Worm (Caenorhabditis elegans) whole organism, L2 larva: Measurements from ENCODE around the gene fmo-3.

Experiments
- C34F6.9 ChIP-seq: fragments of 150-350 bp; optimal IDR thresholded peaks from 2 replicates; lab custom pipeline; 2014; ENCODE audit warnings: missing biosample characterization, missing genetic modification characterization
- F13H6.1 ChIP-seq: sonication (generic microtip); optimal IDR thresholded peaks from 2 replicates; lab custom pipeline; 2016; ENCODE audit warnings: missing genetic modification characterization, missing compliant biosample characterization
- R02D3.7 ChIP-seq: fragments of 150-350 bp; optimal IDR thresholded peaks from 2 replicates; lab custom pipeline; 2014; ENCODE audit warnings: missing biosample characterization, missing genetic modification characterization
- ZK546.5 ChIP-seq: sonication (generic microtip); optimal IDR thresholded peaks from 2 replicates; lab custom pipeline; 2017; ENCODE audit warnings: missing biosample characterization, missing genetic modification characterization
- alr-1 ChIP-seq: fragments of 150-350 bp; optimal IDR thresholded peaks from 2 replicates; lab custom pipeline; 2014; ENCODE audit warnings: missing biosample characterization, missing genetic modification characterization
- aly-2 ChIP-seq: fragments of 150-350 bp; optimal IDR thresholded peaks from 2 replicates; lab custom pipeline; 2014; ENCODE audit warnings: missing biosample characterization, missing genetic modification characterization
- blmp-1 ChIP-seq: sonication (generic microtip); optimal IDR thresholded peaks from 2 replicates; lab custom pipeline; 2017; ENCODE audit warnings: missing genetic modification characterization, mild to moderate bottlenecking, missing compliant biosample characterization, antibody characterized with exemption, moderate library complexity; ENCODE audit not compliant: insufficient read depth
- ceh-16 ChIP-seq: fragments of 150-350 bp; optimal IDR thresholded peaks from 2 replicates; lab custom pipeline; 2014; ENCODE audit warnings: missing biosample characterization, missing genetic modification characterization
- ceh-82 ChIP-seq: fragments of 150-350 bp; optimal IDR thresholded peaks from 2 replicates; lab custom pipeline; 2014; ENCODE audit warnings: missing biosample characterization, missing genetic modification characterization
- crh-2 ChIP-seq: sonication (generic microtip); optimal IDR thresholded peaks from 2 replicates; lab custom pipeline; 2017; ENCODE audit warnings: missing biosample characterization, missing genetic modification characterization
- dmd-4 ChIP-seq: sonication (generic microtip); optimal IDR thresholded peaks from 2 replicates; lab custom pipeline; 2017; ENCODE audit warnings: missing biosample characterization, missing genetic modification characterization
- egl-27 ChIP-seq: sonication (generic microtip); optimal IDR thresholded peaks from 3 replicates; lab custom pipeline; 2017; ENCODE audit warnings: missing biosample characterization, missing genetic modification reagents, missing genetic modification characterization
- elt-1 ChIP-seq: fragments of 150-350 bp; optimal IDR thresholded peaks from 2 replicates; lab custom pipeline; 2014; ENCODE audit warnings: missing biosample characterization, missing genetic modification characterization
- elt-3 ChIP-seq: sonication (generic microtip); optimal IDR thresholded peaks from 2 replicates; lab custom pipeline; 2017; ENCODE audit warnings: missing biosample characterization, missing genetic modification characterization
- fos-1 ChIP-seq: fragments of 150-350 bp; optimal IDR thresholded peaks from 2 replicates; lab custom pipeline; 2014; ENCODE audit warnings: missing biosample characterization, missing genetic modification characterization
- gmeb-1 ChIP-seq: fragments of 150-350 bp; optimal IDR thresholded peaks from 2 replicates; lab custom pipeline; 2014; ENCODE audit warnings: missing biosample characterization, missing genetic modification characterization
- lin-11 ChIP-seq: fragments of 150-350 bp; sonication (generic microtip); optimal IDR thresholded peaks from 2 replicates; lab custom pipeline; 2014; ENCODE audit warnings: missing biosample characterization, missing genetic modification characterization, inconsistent platforms, mixed read lengths
- lin-13 ChIP-seq: fragments of 150-350 bp; optimal IDR thresholded peaks from 2 replicates; lab custom pipeline; 2014; ENCODE audit warnings: missing biosample characterization, missing genetic modification reagents, missing genetic modification characterization
- lin-39 ChIP-seq: fragments of 150-350 bp; optimal IDR thresholded peaks from 2 replicates; lab custom pipeline; 2014; ENCODE audit warnings: missing biosample characterization, missing genetic modification reagents, missing genetic modification characterization
- lsy-2 ChIP-seq, 2 experiments: fragments of 150-350 bp in 1 of 2; sonication (generic microtip) in 1 of 2; optimal IDR thresholded peaks; 2 replicates each; lab custom pipeline; 2014 to 2017; ENCODE audit warnings: missing biosample characterization in 2 of 2, missing genetic modification characterization in 2 of 2
- mab-5 ChIP-seq: fragments of 150-350 bp; optimal IDR thresholded peaks from 2 replicates; lab custom pipeline; 2014; ENCODE audit warnings: missing biosample characterization, missing genetic modification characterization
- mbf-1 ChIP-seq: sonication (generic microtip); optimal IDR thresholded peaks from 2 replicates; lab custom pipeline; 2017; ENCODE audit warnings: missing biosample characterization, missing genetic modification characterization
- mdl-1 ChIP-seq, 2 experiments: fragments of 150-350 bp in 1 of 2; sonication (generic microtip) in 1 of 2; optimal IDR thresholded peaks; 2 replicates each; lab custom pipeline; 2017; ENCODE audit warnings: missing biosample characterization in 2 of 2, missing genetic modification characterization in 2 of 2
- nhr-129 ChIP-seq: fragments of 150-350 bp; optimal IDR thresholded peaks from 2 replicates; lab custom pipeline; 2014; ENCODE audit warnings: missing biosample characterization, missing genetic modification characterization
- nhr-25 ChIP-seq: fragments of 150-350 bp; sonication (generic microtip); optimal IDR thresholded peaks from 3 replicates; lab custom pipeline; 2014; ENCODE audit warnings: missing biosample characterization, missing genetic modification characterization
- nhr-6 ChIP-seq: fragments of 150-350 bp; optimal IDR thresholded peaks from 2 replicates; lab custom pipeline; 2014; ENCODE audit warnings: missing biosample characterization, missing genetic modification characterization
- nhr-77 ChIP-seq: fragments of 150-350 bp; optimal IDR thresholded peaks from 2 replicates; lab custom pipeline; 2014; ENCODE audit warnings: missing biosample characterization, missing genetic modification characterization
- peb-1 ChIP-seq: fragments of 150-350 bp; optimal IDR thresholded peaks from 2 replicates; lab custom pipeline; 2014; ENCODE audit warnings: missing biosample characterization, missing genetic modification characterization
- sem-4 ChIP-seq: fragments of 150-350 bp; optimal IDR thresholded peaks from 2 replicates; lab custom pipeline; 2014; ENCODE audit warnings: missing biosample characterization, missing genetic modification reagents, missing genetic modification characterization
- skn-1 ChIP-seq: sonication (generic microtip); optimal IDR thresholded peaks from 2 replicates; lab custom pipeline; 2017; ENCODE audit warnings: missing biosample characterization, missing genetic modification characterization
- sma-3 ChIP-seq: sonication (generic microtip); optimal IDR thresholded peaks from 2 replicates; lab custom pipeline; 2016; ENCODE audit warnings: missing genetic modification reagents, missing genetic modification characterization, missing compliant biosample characterization
- sma-9 ChIP-seq, 2 experiments: fragments of 150-350 bp in 1 of 2; sonication (generic microtip) in 1 of 2; optimal IDR thresholded peaks; 2 replicates each; lab custom pipeline; 2014 to 2016; ENCODE audit warnings: missing genetic modification characterization in 2 of 2, mild to moderate bottlenecking in 1 of 2, missing biosample characterization in 1 of 2, missing compliant biosample characterization in 1 of 2, missing genetic modification reagents in 1 of 2, moderate library complexity in 1 of 2
- unc-39 ChIP-seq: fragments of 150-350 bp; optimal IDR thresholded peaks from 2 replicates; lab custom pipeline; 2014; ENCODE audit warnings: missing biosample characterization, missing genetic modification characterization
- unc-55 ChIP-seq: fragments of 150-350 bp; sonication (generic microtip); optimal IDR thresholded peaks from 3 replicates; lab custom pipeline; 2014; ENCODE audit warnings: missing biosample characterization, missing genetic modification reagents, missing genetic modification characterization
- unc-62 ChIP-seq: fragments of 150-350 bp; optimal IDR thresholded peaks from 2 replicates; lab custom pipeline; 2014; ENCODE audit warnings: missing biosample characterization, missing genetic modification reagents, missing genetic modification characterization
- zag-1 ChIP-seq: fragments of 150-350 bp; optimal IDR thresholded peaks from 2 replicates; lab custom pipeline; 2014; ENCODE audit warnings: missing biosample characterization, missing genetic modification characterization
- ztf-1 ChIP-seq: fragments of 200-800 bp; sonication (Bioruptor generic); conservative IDR thresholded peaks from 2 replicates; pipeline ENCODE4 v1.3.6; 2022; ENCODE audit warnings: missing genetic modification characterization, missing compliant biosample characterization
- ztf-11 ChIP-seq: sonication (generic microtip); optimal IDR thresholded peaks from 2 replicates; lab custom pipeline; 2017; ENCODE audit warnings: missing biosample characterization, missing genetic modification characterization
- ztf-4 ChIP-seq: fragments of 150-350 bp; optimal IDR thresholded peaks from 2 replicates; lab custom pipeline; 2014; ENCODE audit warnings: missing biosample characterization, missing genetic modification characterization

The fmo-3 gene

DNA sequence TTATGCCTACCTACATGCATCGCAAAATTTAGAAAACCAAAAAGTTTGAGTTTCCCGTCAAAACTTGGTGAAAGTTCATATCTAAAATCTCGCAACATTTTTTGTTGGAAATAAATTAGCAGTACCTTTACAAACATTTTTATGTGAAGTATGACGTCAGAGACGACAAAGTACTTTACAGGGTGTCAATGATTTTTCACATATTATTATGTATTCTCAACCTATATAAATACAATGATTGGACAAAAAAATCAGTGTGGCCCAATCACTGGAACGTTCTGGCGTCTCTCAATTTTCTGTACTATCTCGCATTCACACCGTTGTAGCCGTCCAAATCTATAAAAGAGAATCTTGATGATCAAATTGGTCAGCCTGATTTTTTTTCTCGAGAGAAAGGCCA, at the start of gene fmo-3, which contains the start of gene Y39A1A.18:
TSS of gene fmo-3 (plus strand) at position 388 of the 400 bp plus-strand sequence.
TSS of gene Y39A1A.18 (minus strand) at position 192 of the 400 bp plus-strand sequence.
- TF ChIP-seq ZK546.5 (tag; lab: Kevin White, UChicago) (no peak), ztf-11 (tag; lab: Kevin White, UChicago) (no peak), gmeb-1 (tag; lab: Kevin White, UChicago) (no peak), ceh-16 (tag; lab: Kevin White, UChicago) (no peak), egl-27 (tag; lab: Kevin White, UChicago) (no peak), lin-39 (no peak), aly-2 (tag; lab: Kevin White, UChicago) (no peak), nhr-77 (tag; lab: Kevin White, UChicago) (no peak), F13H6.1 (no peak), lin-13 (GFP tag; lab: Kevin White, UChicago) (no peak), alr-1 (tag; lab: Kevin White, UChicago) (no peak), nhr-129 (no peak), ceh-82 (tag; lab: Kevin White, UChicago) (no peak), unc-39 (no peak), elt-3 (tag; lab: Kevin White, UChicago) (no peak), sma-9 (GFP tag; optimal IDR thresholded peaks at IDR 0.05; lab: Kevin White, UChicago) (no peak), sma-9 (tag; optimal IDR thresholded peaks at IDR 0.05; lab: Kevin White, UChicago) (no peak), blmp-1 (no peak)
- TF ChIP-seq, all 48 proteins: peak for 0

ce11 chrIII:10646094-10646493, 48.4 kb upstream of the fmo-3 start, which contains the start of gene orc-4:
TSS of gene orc-4 (plus strand) at chrIII:10646170.
- peak in 1 of 2 experiments; percentile 45 for TF ChIP-seq lsy-2 (tag; optimal IDR thresholded peaks at IDR 0.05; lab: Kevin White, UChicago)
- TF ChIP-seq peb-1 (tag; lab: Kevin White, UChicago): no peak
- TF ChIP-seq C34F6.9: peak; percentile 19
- TF ChIP-seq nhr-129: no peak
- no peak for TF ChIP-seq sma-3

DNA sequence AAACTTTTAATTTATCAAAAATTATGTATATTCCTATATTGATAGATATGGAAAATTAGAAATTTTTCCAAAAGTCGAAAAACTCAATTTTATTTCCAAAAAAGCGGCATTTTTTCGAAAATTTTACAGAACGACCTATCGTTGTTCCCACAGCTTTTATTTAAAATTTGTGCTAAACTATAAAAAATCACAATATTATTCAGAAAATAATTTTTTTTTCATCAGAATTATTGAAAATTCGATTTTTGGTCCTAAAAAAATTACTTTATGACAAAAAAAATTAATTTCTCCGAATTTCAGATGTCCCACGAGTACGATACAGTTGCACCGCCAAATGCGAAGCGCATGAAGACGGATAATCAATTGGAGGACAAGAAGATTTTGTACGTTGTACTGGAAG, 45.3 kb upstream of the fmo-3 start, which contains the start of gene emg-1:
TSS of gene emg-1 (plus strand) at position 301 of the 400 bp plus-strand sequence.
- TF ChIP-seq nhr-6 (tag; lab: Kevin White, UChicago) (no peak), elt-1 (tag; lab: Kevin White, UChicago) (no peak), sma-3 (no peak), dmd-4 (tag; lab: Kevin White, UChicago) (no peak), ceh-82 (tag; lab: Kevin White, UChicago) (no peak)

DNA sequence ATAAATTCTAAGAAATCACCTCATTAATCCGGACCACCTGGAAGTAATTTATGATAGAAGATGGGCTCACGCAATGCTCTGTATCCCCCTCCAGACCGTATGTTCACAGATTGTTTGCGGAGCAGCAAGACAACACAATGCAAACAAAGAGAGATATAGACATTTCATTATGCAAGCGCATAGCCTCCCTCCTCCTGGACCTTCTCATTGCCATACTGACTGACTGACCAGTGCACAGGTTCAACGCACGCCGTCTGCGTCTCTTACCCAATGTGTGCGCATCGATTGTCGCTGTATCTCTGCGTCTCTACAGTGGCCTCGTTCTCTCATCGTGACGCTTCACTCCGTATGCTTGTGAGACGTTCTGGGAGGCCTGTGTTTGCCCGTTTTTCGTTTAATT, 42.8 kb upstream of the fmo-3 start:
- peak; percentile 38 to 61 for TF ChIP-seq lsy-2 (tag; optimal IDR thresholded peaks at IDR 0.05; lab: Kevin White, UChicago)
- peak; percentile 18 for TF ChIP-seq fos-1
- no peak for TF ChIP-seq mbf-1 (tag; lab: Kevin White, UChicago)
- no peak for TF ChIP-seq aly-2 (tag; lab: Kevin White, UChicago)
- no peak for TF ChIP-seq alr-1 (tag; lab: Kevin White, UChicago)
- no peak for TF ChIP-seq sem-4 (tag; lab: Kevin White, UChicago)
- TF ChIP-seq unc-55: peak; percentile 62
- peak; percentile 46 for TF ChIP-seq nhr-129
- no peak for TF ChIP-seq ztf-4 (tag; lab: Kevin White, UChicago)
- no peak for TF ChIP-seq blmp-1
- TF ChIP-seq nhr-25 (tag; lab: Kevin White, UChicago): peak; percentile 6
- TF ChIP-seq sma-9 (GFP tag; optimal IDR thresholded peaks at IDR 0.05; lab: Kevin White, UChicago): no peak
- no peak for TF ChIP-seq sma-9 (tag; optimal IDR thresholded peaks at IDR 0.05; lab: Kevin White, UChicago)
- no peak for TF ChIP-seq gmeb-1 (tag; lab: Kevin White, UChicago)
- peak; percentile 20 for TF ChIP-seq mab-5 (tag; lab: Kevin White, UChicago)
- no peak for TF ChIP-seq unc-62
- TF ChIP-seq nhr-6 (tag; lab: Kevin White, UChicago): no peak
- no peak for TF ChIP-seq skn-1 (tag; lab: Kevin White, UChicago)
- TF ChIP-seq lin-11 (tag; lab: Kevin White, UChicago): peak; percentile 34
- no peak for TF ChIP-seq R02D3.7 (tag; lab: Kevin White, UChicago)
- TF ChIP-seq zag-1 (tag; lab: Kevin White, UChicago): peak; percentile 20
- peak; percentile 83 for TF ChIP-seq F13H6.1
- no peak for TF ChIP-seq lin-13 (GFP tag; lab: Kevin White, UChicago)
- peak in 1 of 2 experiments; percentile 24 for TF ChIP-seq mdl-1 (tag; optimal IDR thresholded peaks at IDR 0.05; lab: Kevin White, UChicago)
- TF ChIP-seq crh-2 (tag; lab: Kevin White, UChicago): peak; percentile 20
- TF ChIP-seq ztf-1: no peak
- TF ChIP-seq elt-3 (tag; lab: Kevin White, UChicago): no peak
- TF ChIP-seq egl-27 (tag; lab: Kevin White, UChicago): peak; percentile 5
- peak; percentile 53 for TF ChIP-seq C34F6.9
